Fruit fly (Drosophila melanogaster) whole organism, prepupa: ENCODE data around the gene eIF2beta.

Experiments used
- Blimp-1 ChIP-seq: fragments of 200-800 bp; sonication (Bioruptor generic); optimal IDR thresholded peaks from 3 replicates; lab custom pipeline; 2017; ENCODE audit warnings: missing biosample characterization, missing genetic modification characterization, mild to moderate bottlenecking, moderate library complexity, missing genetic modification reagents
- CG10669 ChIP-seq: fragments of 200-800 bp; sonication (Bioruptor generic); optimal IDR thresholded peaks from 3 replicates; lab custom pipeline; 2018; ENCODE audit warnings: missing biosample characterization, mild to moderate bottlenecking, missing genetic modification characterization, moderate library complexity
- CG11294 ChIP-seq: fragments of 200-800 bp; sonication (Bioruptor generic); IDR thresholded peaks from 2 replicates; pipeline ENCODE4 v1.3.6; 2022; ENCODE audit warnings: missing biosample characterization, missing genetic modification characterization
- CG11762 ChIP-seq: fragments of 200-800 bp; sonication (Bioruptor generic); optimal IDR thresholded peaks from 3 replicates; lab custom pipeline; 2016; ENCODE audit warnings: missing biosample characterization, missing genetic modification characterization; ENCODE audit not compliant: insufficient read depth
- CG15336 ChIP-seq: fragments of 200-800 bp; sonication (Bioruptor generic); IDR thresholded peaks from 2 replicates; pipeline ENCODE4 v1.3.6; 2022; ENCODE audit warnings: missing biosample characterization, missing genetic modification characterization
- CG1621 ChIP-seq: fragments of 200-800 bp; sonication (Bioruptor generic); optimal IDR thresholded peaks from 3 replicates; lab custom pipeline; 2018; ENCODE audit warnings: missing biosample characterization, mild to moderate bottlenecking, missing genetic modification characterization
- CG3032 ChIP-seq: fragments of 200-800 bp; optimal IDR thresholded peaks from 2 replicates; lab custom pipeline; 2019; ENCODE audit warnings: missing biosample characterization, mild to moderate bottlenecking, missing genetic modification characterization, moderate library complexity
- CG31627 ChIP-seq: fragments of 200-800 bp; sonication (Bioruptor generic); optimal IDR thresholded peaks from 3 replicates; lab custom pipeline; 2016; ENCODE audit warnings: missing biosample characterization, missing genetic modification characterization
- CG32006 ChIP-seq: fragments of 200-800 bp; sonication (Bioruptor generic); optimal IDR thresholded peaks from 3 replicates; lab custom pipeline; 2017; ENCODE audit warnings: missing biosample characterization, mild to moderate bottlenecking, missing genetic modification characterization
- CG34406 ChIP-seq: fragments of 200-800 bp; sonication (Bioruptor generic); optimal IDR thresholded peaks from 3 replicates; lab custom pipeline; 2016; ENCODE audit warnings: missing biosample characterization, missing genetic modification characterization
- CG6276 ChIP-seq: fragments of 200-800 bp; sonication (Bioruptor generic); optimal IDR thresholded peaks from 2 replicates; lab custom pipeline; 2017; ENCODE audit warnings: missing biosample characterization, mild to moderate bottlenecking, missing genetic modification characterization
- CG6792 ChIP-seq: fragments of 200-800 bp; sonication (Bioruptor generic); optimal IDR thresholded peaks from 3 replicates; lab custom pipeline; 2016; ENCODE audit warnings: missing biosample characterization, missing genetic modification characterization
- CG6808 ChIP-seq: fragments of 200-800 bp; sonication (Bioruptor generic); optimal IDR thresholded peaks from 3 replicates; lab custom pipeline; 2017; ENCODE audit warnings: missing biosample characterization, missing genetic modification characterization, mild to moderate bottlenecking, moderate library complexity, missing genetic modification reagents
- CG6854 ChIP-seq: fragments of 200-800 bp; sonication (Bioruptor generic); optimal IDR thresholded peaks from 2 replicates; lab custom pipeline; 2017; ENCODE audit warnings: missing biosample characterization, mild to moderate bottlenecking, missing genetic modification characterization
- CG8119 ChIP-seq: fragments of 200-800 bp; sonication (Bioruptor generic); IDR thresholded peaks from 3 replicates; pipeline ENCODE4 v1.3.6; 2022; ENCODE audit warnings: missing biosample characterization, missing genetic modification characterization
- CG8319 ChIP-seq: fragments of 200-800 bp; sonication (Bioruptor generic); optimal IDR thresholded peaks from 3 replicates; lab custom pipeline; 2016; ENCODE audit warnings: missing biosample characterization, missing genetic modification characterization
- CG8632 ChIP-seq: fragments of 200-800 bp; sonication (Bioruptor generic); optimal IDR thresholded peaks from 3 replicates; lab custom pipeline; 2016; ENCODE audit warnings: missing biosample characterization, missing genetic modification characterization
- CG9139 ChIP-seq: fragments of 200-800 bp; sonication (Bioruptor generic); optimal IDR thresholded peaks from 3 replicates; lab custom pipeline; 2017; ENCODE audit warnings: missing biosample characterization, mild to moderate bottlenecking, missing genetic modification characterization
- Eip75B ChIP-seq: fragments of 200-800 bp; sonication (Bioruptor generic); optimal IDR thresholded peaks from 3 replicates; lab custom pipeline; 2016; ENCODE audit warnings: missing biosample characterization, missing genetic modification characterization
- Eip78C ChIP-seq: fragments of 200-800 bp; sonication (Bioruptor generic); peaks from one replicate; lab custom pipeline; 2016; ENCODE audit warnings: missing biosample characterization, missing genetic modification characterization
- Ets21C ChIP-seq: fragments of 200-800 bp; sonication (Bioruptor generic); optimal IDR thresholded peaks from 3 replicates; lab custom pipeline; 2016; ENCODE audit warnings: missing biosample characterization, missing genetic modification characterization
- Gug ChIP-seq: fragments of 200-800 bp; sonication (Bioruptor generic); IDR thresholded peaks from 2 replicates; pipeline ENCODE4 v1.3.6; 2022; ENCODE audit warnings: missing biosample characterization, missing genetic modification characterization
- Lpt ChIP-seq: fragments of 200-800 bp; sonication (Bioruptor generic); optimal IDR thresholded peaks from 3 replicates; lab custom pipeline; 2016; ENCODE audit warnings: missing biosample characterization, missing genetic modification characterization
- Met ChIP-seq: fragments of 200-800 bp; sonication (Bioruptor generic); optimal IDR thresholded peaks from 3 replicates; lab custom pipeline; 2016; ENCODE audit warnings: missing biosample characterization, missing genetic modification characterization
- OdsH ChIP-seq: fragments of 200-800 bp; sonication (Bioruptor generic); optimal IDR thresholded peaks from 3 replicates; lab custom pipeline; 2016; ENCODE audit warnings: missing biosample characterization, missing genetic modification characterization
- Smox ChIP-seq: fragments of 200-800 bp; sonication (Bioruptor generic); optimal IDR thresholded peaks from 3 replicates; lab custom pipeline; 2016; ENCODE audit warnings: missing biosample characterization, missing genetic modification characterization
- Sox102F ChIP-seq: fragments of 200-800 bp; sonication (Bioruptor generic); optimal IDR thresholded peaks from 2 replicates; lab custom pipeline; 2016; ENCODE audit warnings: missing biosample characterization, mild to moderate bottlenecking, missing genetic modification characterization
- Sox14 ChIP-seq: fragments of 200-800 bp; sonication (Bioruptor generic); optimal IDR thresholded peaks from 3 replicates; lab custom pipeline; 2016; ENCODE audit warnings: missing biosample characterization, missing genetic modification characterization
- acj6 ChIP-seq: fragments of 200-800 bp; sonication (Bioruptor generic); optimal IDR thresholded peaks from 3 replicates; lab custom pipeline; 2016; ENCODE audit warnings: missing biosample characterization, missing genetic modification characterization
- dac ChIP-seq: fragments of 200-800 bp; sonication (Bioruptor generic); optimal IDR thresholded peaks from 2 replicates; lab custom pipeline; 2017; ENCODE audit warnings: missing biosample characterization, mild to moderate bottlenecking, missing genetic modification characterization
- dsx ChIP-seq: fragments of 200-800 bp; optimal IDR thresholded peaks from 3 replicates; lab custom pipeline; 2019; ENCODE audit warnings: missing biosample characterization, mild to moderate bottlenecking, missing genetic modification characterization, moderate library complexity; ENCODE audit not compliant: poor library complexity, severe bottlenecking
- eg ChIP-seq: fragments of 200-800 bp; sonication (Bioruptor generic); IDR thresholded peaks from 3 replicates; pipeline ENCODE4 v1.3.6; 2022; ENCODE audit warnings: missing biosample characterization, missing genetic modification characterization
- esn ChIP-seq: fragments of 200-800 bp; sonication (Bioruptor generic); optimal IDR thresholded peaks from 2 replicates; lab custom pipeline; 2016; ENCODE audit warnings: missing biosample characterization, mild to moderate bottlenecking, missing genetic modification characterization, moderate library complexity
- fd59A ChIP-seq: fragments of 200-800 bp; sonication (Bioruptor generic); optimal IDR thresholded peaks from 2 replicates; lab custom pipeline; 2017; ENCODE audit warnings: missing biosample characterization, mild to moderate bottlenecking, missing genetic modification characterization, missing genetic modification reagents
- fkh ChIP-seq: fragments of 200-800 bp; sonication (Bioruptor generic); optimal IDR thresholded peaks from 3 replicates; lab custom pipeline; 2017; ENCODE audit warnings: missing biosample characterization, mild to moderate bottlenecking, missing genetic modification characterization, moderate library complexity
- lz ChIP-seq: fragments of 200-800 bp; sonication (Bioruptor generic); optimal IDR thresholded peaks from 3 replicates; lab custom pipeline; 2016; ENCODE audit warnings: missing biosample characterization, missing genetic modification characterization
- net ChIP-seq: fragments of 200-800 bp; sonication (Bioruptor generic); optimal IDR thresholded peaks from 3 replicates; lab custom pipeline; 2016; ENCODE audit warnings: missing biosample characterization, missing genetic modification characterization
- pdm3 ChIP-seq: fragments of 200-800 bp; sonication (Bioruptor generic); optimal IDR thresholded peaks from 3 replicates; lab custom pipeline; 2016; ENCODE audit warnings: missing biosample characterization, missing genetic modification characterization
- ss ChIP-seq, 2 experiments: fragments of 200-800 bp; sonication (Bioruptor generic); optimal IDR thresholded peaks; 2 replicates in 1 of 2; 3 replicates in 1 of 2; lab custom pipeline; 2017 to 2018; ENCODE audit warnings: mild to moderate bottlenecking in 2 of 2, missing biosample characterization in 2 of 2, missing genetic modification characterization in 2 of 2, moderate library complexity in 1 of 2
- svp ChIP-seq: fragments of 200-800 bp; sonication (Bioruptor generic); peaks from one replicate; lab custom pipeline; 2016; ENCODE audit warnings: missing biosample characterization, missing genetic modification characterization
- topi ChIP-seq: fragments of 200-800 bp; sonication (Bioruptor generic); optimal IDR thresholded peaks from 3 replicates; lab custom pipeline; 2016; ENCODE audit warnings: missing biosample characterization, missing genetic modification characterization

The eIF2beta gene

dm6 chr3L:12551671-12552070 lies 25.1 kb upstream of the eIF2beta start (continued):
- TF ChIP-seq net (peak; percentile 55), CG6276 (GFP tag; lab: Kevin White, UChicago) (peak; percentile 47), CG11762 (GFP tag; lab: Kevin White, UChicago) (peak; percentile 41), CG8319 (GFP tag; lab: Kevin White, UChicago) (peak; percentile 58), acj6 (GFP tag; lab: Kevin White, UChicago) (peak; percentile 71), CG15336 (GFP tag; lab: Robert Waterston, UW) (peak; percentile 67), Lpt (GFP tag; lab: Kevin White, UChicago) (peak; percentile 14), Sox102F (peak; percentile 80), Eip75B (GFP tag; lab: Kevin White, UChicago) (peak; percentile 77), fkh (GFP tag; lab: Kevin White, UChicago) (no peak), CG34406 (GFP tag; lab: Kevin White, UChicago) (peak; percentile 69), CG8632 (GFP tag; lab: Kevin White, UChicago) (peak; percentile 63), dac (GFP tag; lab: Kevin White, UChicago) (peak; percentile 17), Ets21C (GFP tag; lab: Kevin White, UChicago) (peak; percentile 48), CG32006 (GFP tag; lab: Kevin White, UChicago) (peak; percentile 68), CG6808 (peak; percentile 80)
- TF ChIP-seq, all 60 proteins: peak for 55

- TF ChIP-seq Eip78C (GFP tag; lab: Kevin White, UChicago) (peak; percentile 74), Sox14 (no peak), svp (GFP tag; lab: Kevin White, UChicago) (peak; percentile 58)
- TF ChIP-seq, all 60 proteins: peak for 2
These were observed 22.9 kb upstream of the eIF2beta start for dm6 chr3L:12549471-12549870.

dm6 chr3L:12537123-12537522 lies 10.6 kb upstream of the eIF2beta start, which contains the start of gene CG4069:
CG4069 (minus strand) TSS chr3L:12537315.
- TF ChIP-seq Gug (GFP tag; lab: Robert Waterston, UW) (no peak), Smox (GFP tag; lab: Kevin White, UChicago) (no peak), eg (GFP tag; lab: Robert Waterston, UW) (no peak), Sox14 (no peak), fkh (GFP tag; lab: Kevin White, UChicago) (peak; percentile 90)

- TF ChIP-seq esn (peak; percentile 2), fd59A (no peak), CG1621 (tag; lab: Kevin White, UChicago) (peak; percentile 51), svp (GFP tag; lab: Kevin White, UChicago) (no peak), dsx (GFP tag; lab: Kevin White, UChicago) (peak; percentile 9), Eip78C (GFP tag; lab: Kevin White, UChicago) (peak; percentile 63), CG10669 (GFP tag; lab: Kevin White, UChicago) (no peak)
- TF ChIP-seq, all 60 proteins: peak for 4
These were observed 7.8 kb upstream of the eIF2beta start, which contains the start of gene Pmm2 for dm6 chr3L:12534318-12534717. Pmm2 (plus strand) TSS chr3L:12534590.

- TF ChIP-seq topi (GFP tag; lab: Kevin White, UChicago) (peak; percentile 71), CG9139 (GFP tag; lab: Kevin White, UChicago) (peak; percentile 69), CG3032 (tag; lab: Kevin White, UChicago) (peak; percentile 87), OdsH (no peak), pdm3 (GFP tag; lab: Kevin White, UChicago) (no peak), CG11762 (GFP tag; lab: Kevin White, UChicago) (peak; percentile 82), ss (GFP tag; optimal IDR thresholded peaks at IDR 0.05; lab: Kevin White, UChicago) (peak; percentile 28 to 57), Gug (GFP tag; lab: Robert Waterston, UW) (peak; percentile 95), Blimp-1 (GFP tag; lab: Kevin White, UChicago) (peak; percentile 53), eg (GFP tag; lab: Robert Waterston, UW) (peak; percentile 95), fkh (GFP tag; lab: Kevin White, UChicago) (peak; percentile 40), lz (GFP tag; lab: Kevin White, UChicago) (peak; percentile 47), CG31627 (GFP tag; lab: Kevin White, UChicago) (no peak), Met (GFP tag; lab: Kevin White, UChicago) (peak; percentile 73), esn (peak; percentile 20), CG6854 (GFP tag; lab: Kevin White, UChicago) (no peak), Ets21C (GFP tag; lab: Kevin White, UChicago) (no peak), CG6792 (peak; percentile 58), CG15336 (GFP tag; lab: Robert Waterston, UW) (peak; percentile 43), Lpt (GFP tag; lab: Kevin White, UChicago) (peak; percentile 85), CG11294 (GFP tag; lab: Robert Waterston, UW) (peak; percentile 83), CG8119 (GFP tag; lab: Robert Waterston, UW) (no peak)
These were observed 7.0 kb upstream of the eIF2beta start, which contains the start of the genes Tsf2 and CG34242 for dm6 chr3L:12533392-12534070. Tsf2 (minus strand) TSS chr3L:12533724. CG34242 (plus strand) TSS chr3L:12533996.
